Worm (Caenorhabditis elegans) whole organism, L3 larva: ENCODE data around the gene eat-17.

ENCODE experiments used
- mml-1 ChIP-seq: fragments of 150-350 bp; sonication (generic microtip); optimal IDR thresholded peaks from 3 replicates; lab custom pipeline; 2014; ENCODE audit warnings: missing biosample characterization, missing genetic modification characterization
- nhr-77 ChIP-seq: fragments of 150-350 bp; optimal IDR thresholded peaks from 2 replicates; lab custom pipeline; 2014; ENCODE audit warnings: missing biosample characterization, missing genetic modification characterization
- zag-1 ChIP-seq: fragments of 150-350 bp; optimal IDR thresholded peaks from 2 replicates; lab custom pipeline; 2014; ENCODE audit warnings: missing biosample characterization, missing genetic modification characterization

DNA sequence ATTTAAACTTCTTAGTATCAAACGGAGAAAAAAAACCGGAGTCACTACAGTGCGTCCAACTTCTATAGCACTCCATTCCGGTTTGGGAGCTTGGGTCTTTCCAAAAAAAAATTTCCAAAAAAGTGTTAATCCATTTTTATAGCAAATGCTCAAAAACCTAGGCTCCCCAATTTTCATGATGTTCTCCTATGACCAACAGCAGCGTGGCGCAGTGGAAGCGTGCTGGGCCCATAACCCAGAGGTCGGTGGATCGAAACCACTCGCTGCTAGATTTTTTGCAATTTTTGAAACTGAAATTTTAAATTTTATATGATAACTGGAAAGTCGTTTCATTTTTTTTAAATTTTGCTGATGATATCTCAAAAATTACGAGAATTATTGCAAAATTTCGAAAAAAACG, 24.3 kb upstream of the eat-17 start:
- TF ChIP-seq nhr-77 (tag; lab: Kevin White, UChicago) (no peak), mml-1 (tag; lab: Kevin White, UChicago) (no peak), zag-1 (no peak)
